Worm (Caenorhabditis elegans) whole organism, L2 larva: Measurements from ENCODE around the gene W04E12.9.

ENCODE experiments used
- C34F6.9 ChIP-seq: fragments of 150-350 bp; optimal IDR thresholded peaks from 2 replicates; lab custom pipeline; 2014; ENCODE audit warnings: missing biosample characterization, missing genetic modification characterization
- F13H6.1 ChIP-seq: sonication (generic microtip); optimal IDR thresholded peaks from 2 replicates; lab custom pipeline; 2016; ENCODE audit warnings: missing genetic modification characterization, missing compliant biosample characterization
- R02D3.7 ChIP-seq: fragments of 150-350 bp; optimal IDR thresholded peaks from 2 replicates; lab custom pipeline; 2014; ENCODE audit warnings: missing biosample characterization, missing genetic modification characterization
- Y55F3AM.14 ChIP-seq: fragments of 200-800 bp; sonication (Bioruptor generic); optimal IDR thresholded peaks from 2 replicates; lab custom pipeline; 2018; ENCODE audit warnings: mild to moderate bottlenecking, missing genetic modification characterization, missing compliant biosample characterization
- ZK546.5 ChIP-seq: sonication (generic microtip); optimal IDR thresholded peaks from 2 replicates; lab custom pipeline; 2017; ENCODE audit warnings: missing biosample characterization, missing genetic modification characterization
- aly-2 ChIP-seq: fragments of 150-350 bp; optimal IDR thresholded peaks from 2 replicates; lab custom pipeline; 2014; ENCODE audit warnings: missing biosample characterization, missing genetic modification characterization
- ama-1 ChIP-seq: fragments of 150-350 bp; optimal IDR thresholded peaks from 2 replicates; lab custom pipeline; 2018; ENCODE audit warnings: inconsistent platforms
- crh-2 ChIP-seq: sonication (generic microtip); optimal IDR thresholded peaks from 2 replicates; lab custom pipeline; 2017; ENCODE audit warnings: missing biosample characterization, missing genetic modification characterization
- dmd-4 ChIP-seq: sonication (generic microtip); optimal IDR thresholded peaks from 2 replicates; lab custom pipeline; 2017; ENCODE audit warnings: missing biosample characterization, missing genetic modification characterization
- elt-3 ChIP-seq: sonication (generic microtip); optimal IDR thresholded peaks from 2 replicates; lab custom pipeline; 2017; ENCODE audit warnings: missing biosample characterization, missing genetic modification characterization
- fos-1 ChIP-seq: fragments of 150-350 bp; optimal IDR thresholded peaks from 2 replicates; lab custom pipeline; 2014; ENCODE audit warnings: missing biosample characterization, missing genetic modification characterization
- gmeb-1 ChIP-seq: fragments of 150-350 bp; optimal IDR thresholded peaks from 2 replicates; lab custom pipeline; 2014; ENCODE audit warnings: missing biosample characterization, missing genetic modification characterization
- lin-11 ChIP-seq: fragments of 150-350 bp; sonication (generic microtip); optimal IDR thresholded peaks from 2 replicates; lab custom pipeline; 2014; ENCODE audit warnings: missing biosample characterization, missing genetic modification characterization, inconsistent platforms, mixed read lengths
- lin-13 ChIP-seq: fragments of 150-350 bp; optimal IDR thresholded peaks from 2 replicates; lab custom pipeline; 2014; ENCODE audit warnings: missing biosample characterization, missing genetic modification reagents, missing genetic modification characterization
- lin-39 ChIP-seq: fragments of 150-350 bp; optimal IDR thresholded peaks from 2 replicates; lab custom pipeline; 2014; ENCODE audit warnings: missing biosample characterization, missing genetic modification reagents, missing genetic modification characterization
- lsy-2 ChIP-seq, 2 experiments: fragments of 150-350 bp in 1 of 2; sonication (generic microtip) in 1 of 2; optimal IDR thresholded peaks; 2 replicates each; lab custom pipeline; 2014 to 2017; ENCODE audit warnings: missing biosample characterization in 2 of 2, missing genetic modification characterization in 2 of 2
- mab-5 ChIP-seq: fragments of 150-350 bp; optimal IDR thresholded peaks from 2 replicates; lab custom pipeline; 2014; ENCODE audit warnings: missing biosample characterization, missing genetic modification characterization
- mbf-1 ChIP-seq: sonication (generic microtip); optimal IDR thresholded peaks from 2 replicates; lab custom pipeline; 2017; ENCODE audit warnings: missing biosample characterization, missing genetic modification characterization
- mdl-1 ChIP-seq, 2 experiments: fragments of 150-350 bp in 1 of 2; sonication (generic microtip) in 1 of 2; optimal IDR thresholded peaks; 2 replicates each; lab custom pipeline; 2017; ENCODE audit warnings: missing biosample characterization in 2 of 2, missing genetic modification characterization in 2 of 2
- nhr-10 ChIP-seq: sonication (generic microtip); optimal IDR thresholded peaks from 2 replicates; lab custom pipeline; 2017; ENCODE audit warnings: missing biosample characterization, missing genetic modification characterization
- nhr-129 ChIP-seq: fragments of 150-350 bp; optimal IDR thresholded peaks from 2 replicates; lab custom pipeline; 2014; ENCODE audit warnings: missing biosample characterization, missing genetic modification characterization
- nhr-21 ChIP-seq: fragments of 150-350 bp; optimal IDR thresholded peaks from 2 replicates; lab custom pipeline; 2014; ENCODE audit warnings: missing biosample characterization, missing genetic modification characterization
- nhr-237 ChIP-seq: fragments of 150-350 bp; optimal IDR thresholded peaks from 2 replicates; lab custom pipeline; 2014; ENCODE audit warnings: missing biosample characterization, missing genetic modification characterization
- nhr-25 ChIP-seq: fragments of 150-350 bp; sonication (generic microtip); optimal IDR thresholded peaks from 3 replicates; lab custom pipeline; 2014; ENCODE audit warnings: missing biosample characterization, missing genetic modification characterization
- nhr-6 ChIP-seq: fragments of 150-350 bp; optimal IDR thresholded peaks from 2 replicates; lab custom pipeline; 2014; ENCODE audit warnings: missing biosample characterization, missing genetic modification characterization
- nhr-77 ChIP-seq: fragments of 150-350 bp; optimal IDR thresholded peaks from 2 replicates; lab custom pipeline; 2014; ENCODE audit warnings: missing biosample characterization, missing genetic modification characterization
- peb-1 ChIP-seq: fragments of 150-350 bp; optimal IDR thresholded peaks from 2 replicates; lab custom pipeline; 2014; ENCODE audit warnings: missing biosample characterization, missing genetic modification characterization
- sem-4 ChIP-seq: fragments of 150-350 bp; optimal IDR thresholded peaks from 2 replicates; lab custom pipeline; 2014; ENCODE audit warnings: missing biosample characterization, missing genetic modification reagents, missing genetic modification characterization
- sma-3 ChIP-seq: sonication (generic microtip); optimal IDR thresholded peaks from 2 replicates; lab custom pipeline; 2016; ENCODE audit warnings: missing genetic modification reagents, missing genetic modification characterization, missing compliant biosample characterization
- sma-9 ChIP-seq, 2 experiments: fragments of 150-350 bp in 1 of 2; sonication (generic microtip) in 1 of 2; optimal IDR thresholded peaks; 2 replicates each; lab custom pipeline; 2014 to 2016; ENCODE audit warnings: missing genetic modification characterization in 2 of 2, mild to moderate bottlenecking in 1 of 2, missing biosample characterization in 1 of 2, missing compliant biosample characterization in 1 of 2, missing genetic modification reagents in 1 of 2, moderate library complexity in 1 of 2
- snpc-4 ChIP-seq: fragments of 150-350 bp; optimal IDR thresholded peaks from 2 replicates; lab custom pipeline; 2014; ENCODE audit warnings: missing biosample characterization, missing genetic modification characterization
- unc-39 ChIP-seq: fragments of 150-350 bp; optimal IDR thresholded peaks from 2 replicates; lab custom pipeline; 2014; ENCODE audit warnings: missing biosample characterization, missing genetic modification characterization
- unc-62 ChIP-seq: fragments of 150-350 bp; optimal IDR thresholded peaks from 2 replicates; lab custom pipeline; 2014; ENCODE audit warnings: missing biosample characterization, missing genetic modification reagents, missing genetic modification characterization
- zag-1 ChIP-seq: fragments of 150-350 bp; optimal IDR thresholded peaks from 2 replicates; lab custom pipeline; 2014; ENCODE audit warnings: missing biosample characterization, missing genetic modification characterization
- ztf-1 ChIP-seq: fragments of 200-800 bp; sonication (Bioruptor generic); conservative IDR thresholded peaks from 2 replicates; pipeline ENCODE4 v1.3.6; 2022; ENCODE audit warnings: missing genetic modification characterization, missing compliant biosample characterization
- ztf-11 ChIP-seq: sonication (generic microtip); optimal IDR thresholded peaks from 2 replicates; lab custom pipeline; 2017; ENCODE audit warnings: missing biosample characterization, missing genetic modification characterization

The W04E12.9 gene

DNA sequence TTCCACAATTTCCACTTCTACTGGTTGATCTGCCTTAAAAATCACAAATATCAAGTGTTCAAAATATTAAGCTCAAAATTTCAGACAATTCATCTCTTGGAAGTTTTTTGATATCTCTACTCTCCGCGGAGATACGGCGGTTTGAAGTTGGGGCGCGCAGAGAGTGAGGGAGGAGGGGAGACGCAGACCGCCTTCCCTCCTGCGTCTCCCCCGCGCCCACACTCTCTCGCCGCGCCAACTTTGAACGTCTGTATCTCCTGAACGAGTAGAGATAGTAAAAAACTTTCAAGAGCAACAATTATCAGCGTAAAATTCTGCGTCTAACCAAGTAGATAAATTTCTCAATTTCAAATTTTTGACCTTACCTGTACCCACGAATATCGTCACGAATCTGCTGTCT is 28.4 kb upstream of the W04E12.9 start:
- no peak for TF ChIP-seq nhr-6 (tag; lab: Kevin White, UChicago)
- no peak for TF ChIP-seq nhr-77 (tag; lab: Kevin White, UChicago)
- TF ChIP-seq ztf-1 = no peak
- TF ChIP-seq lin-13 (GFP tag; lab: Kevin White, UChicago) = peak; percentile 54
- no peak for TF ChIP-seq mdl-1 (tag; optimal IDR thresholded peaks at IDR 0.05; lab: Kevin White, UChicago)
- TF ChIP-seq nhr-10 (tag; lab: Kevin White, UChicago) = no peak
- TF ChIP-seq nhr-21 = no peak

DNA sequence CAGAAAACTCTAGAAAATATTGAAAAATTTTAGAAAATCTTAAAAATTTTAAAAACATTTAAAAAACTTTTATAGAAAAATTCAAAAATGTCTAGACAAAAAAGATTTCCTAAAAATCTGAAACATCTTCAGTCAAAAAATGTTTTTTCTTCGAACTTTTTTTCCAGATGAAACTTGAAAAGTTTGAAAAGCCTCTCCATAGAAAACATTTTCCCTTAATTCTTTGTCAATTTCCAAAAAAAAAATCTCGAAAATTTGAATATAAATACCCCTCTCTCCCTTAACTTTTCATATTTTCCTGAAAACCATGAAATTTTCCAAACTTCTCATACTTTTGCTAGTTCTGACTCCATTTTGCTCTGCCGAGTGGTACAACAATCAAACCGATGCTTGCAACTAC is 27.6 kb upstream of the W04E12.9 start, which contains the start of gene Y116F11A.3:
Gene Y116F11A.3, plus strand, starts transcription at position 301 of the 400 bp plus-strand sequence.
- TF ChIP-seq mdl-1 (tag; optimal IDR thresholded peaks at IDR 0.05; lab: Kevin White, UChicago) = no peak
- TF ChIP-seq nhr-21 = no peak
- TF ChIP-seq nhr-77 (tag; lab: Kevin White, UChicago) = no peak
- no peak for TF ChIP-seq gmeb-1 (tag; lab: Kevin White, UChicago)
- TF ChIP-seq C34F6.9 (tag; lab: Kevin White, UChicago) = no peak
- no peak for TF ChIP-seq aly-2 (tag; lab: Kevin White, UChicago)
- TF ChIP-seq unc-39 = no peak
- TF ChIP-seq ZK546.5 (tag; lab: Kevin White, UChicago) = no peak
- no peak for TF ChIP-seq F13H6.1 (tag; lab: Kevin White, UChicago)
- no peak for TF ChIP-seq nhr-237 (tag; lab: Kevin White, UChicago)
- TF ChIP-seq ztf-1 = no peak
- no peak for TF ChIP-seq zag-1
- no peak for TF ChIP-seq mbf-1 (tag; lab: Kevin White, UChicago)
- no peak for TF ChIP-seq sma-9 (GFP tag; optimal IDR thresholded peaks at IDR 0.05; lab: Kevin White, UChicago)
- TF ChIP-seq sma-9 (tag; optimal IDR thresholded peaks at IDR 0.05; lab: Kevin White, UChicago) = no peak

DNA sequence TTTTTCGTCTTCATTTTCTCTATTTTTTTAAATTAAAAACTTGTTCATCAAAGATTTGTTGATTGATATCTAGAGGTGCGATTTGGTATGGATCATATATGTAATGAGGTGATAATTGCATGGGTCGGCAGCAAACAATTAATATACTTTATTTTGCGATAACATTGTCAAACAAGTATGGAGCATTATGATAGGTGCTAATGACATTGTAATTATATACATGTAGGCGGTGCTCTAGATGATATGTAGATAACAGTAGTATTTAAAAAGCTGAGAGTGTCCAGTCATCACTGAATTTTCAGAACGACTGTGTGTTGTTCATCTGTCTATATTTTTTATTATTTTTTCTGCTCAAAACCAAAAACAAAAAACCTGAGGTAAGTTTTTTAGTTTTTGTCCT is 26.1 kb upstream of the W04E12.9 start, which contains the start of gene Y116F11A.1:
Gene Y116F11A.1, plus strand, starts transcription at position 301 of the 400 bp plus-strand sequence.
- no peak for TF ChIP-seq dmd-4 (tag; lab: Kevin White, UChicago)
- TF ChIP-seq mab-5 (tag; lab: Kevin White, UChicago) = no peak
- no peak for TF ChIP-seq unc-62 (GFP tag; lab: Kevin White, UChicago)
- TF ChIP-seq mdl-1 (tag; optimal IDR thresholded peaks at IDR 0.05; lab: Kevin White, UChicago) = no peak
- TF ChIP-seq lin-11 (tag; lab: Kevin White, UChicago) = no peak
- no peak for TF ChIP-seq ama-1 (lab: Kevin White, UChicago)
- TF ChIP-seq snpc-4 (tag; lab: Kevin White, UChicago) = no peak
- no peak for TF ChIP-seq crh-2 (tag; lab: Kevin White, UChicago)
- TF ChIP-seq zag-1 = no peak
- TF ChIP-seq fos-1 = no peak
- TF ChIP-seq nhr-129 (tag; lab: Kevin White, UChicago) = no peak
- TF ChIP-seq aly-2 (tag; lab: Kevin White, UChicago) = no peak
- TF ChIP-seq ztf-1 = no peak

DNA sequence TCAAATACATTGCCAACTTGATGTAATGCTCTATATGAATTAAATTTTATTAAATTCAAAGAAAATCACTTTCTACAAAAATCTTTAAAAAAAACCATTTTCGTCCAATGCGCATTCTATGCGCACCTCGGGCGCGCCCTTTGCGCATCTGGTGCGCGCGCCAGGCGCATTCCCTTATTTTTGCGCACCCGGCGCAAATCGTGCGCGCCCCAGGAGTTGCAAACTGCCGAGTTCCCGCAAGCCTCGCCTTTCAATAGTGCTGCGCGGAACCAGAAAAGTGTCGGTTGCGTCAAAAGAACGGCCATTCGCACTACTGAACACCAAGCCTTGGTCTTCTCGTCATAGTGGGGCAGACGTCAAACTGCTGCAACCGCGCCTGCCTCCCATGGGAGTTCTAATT is 22.6 kb upstream of the W04E12.9 start:
- TF ChIP-seq R02D3.7 (tag; lab: Kevin White, UChicago) (no peak), snpc-4 (tag; lab: Kevin White, UChicago) (no peak), mab-5 (tag; lab: Kevin White, UChicago) (no peak), ama-1 (lab: Kevin White, UChicago) (no peak), nhr-21 (no peak), mdl-1 (tag; optimal IDR thresholded peaks at IDR 0.05; lab: Kevin White, UChicago) (no peak), F13H6.1 (tag; lab: Kevin White, UChicago) (no peak)

DNA sequence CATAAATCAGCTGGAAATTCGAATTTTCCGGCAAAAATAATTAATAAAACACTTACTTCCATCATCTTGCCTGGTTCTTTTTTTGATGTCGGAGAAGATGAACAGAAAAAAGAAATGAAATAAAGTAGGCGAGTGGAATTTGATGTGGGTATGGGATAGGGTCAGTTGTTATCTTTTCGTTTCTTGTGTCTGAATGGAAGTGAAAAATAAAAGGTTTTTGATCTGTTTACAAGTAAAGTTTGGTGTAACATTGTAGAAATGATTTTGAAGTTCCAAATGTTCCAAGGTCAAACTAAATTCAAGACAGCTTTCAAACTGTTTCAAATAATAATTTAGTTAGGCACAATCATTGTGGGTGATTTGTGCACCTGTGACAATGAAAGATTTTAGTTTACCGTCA is 18.9 kb upstream of the W04E12.9 start, which contains the start of gene W04E12.7:
Gene W04E12.7, minus strand, starts transcription at position 101 of the 400 bp plus-strand sequence.
- TF ChIP-seq Y55F3AM.14 (GFP tag; lab: Kevin White, UChicago) = no peak
- TF ChIP-seq aly-2 (tag; lab: Kevin White, UChicago) = no peak
- no peak for TF ChIP-seq C34F6.9 (tag; lab: Kevin White, UChicago)
- no peak for TF ChIP-seq sem-4
- TF ChIP-seq lin-13 (GFP tag; lab: Kevin White, UChicago) = no peak
- TF ChIP-seq, all 48 proteins: peak for 0

DNA sequence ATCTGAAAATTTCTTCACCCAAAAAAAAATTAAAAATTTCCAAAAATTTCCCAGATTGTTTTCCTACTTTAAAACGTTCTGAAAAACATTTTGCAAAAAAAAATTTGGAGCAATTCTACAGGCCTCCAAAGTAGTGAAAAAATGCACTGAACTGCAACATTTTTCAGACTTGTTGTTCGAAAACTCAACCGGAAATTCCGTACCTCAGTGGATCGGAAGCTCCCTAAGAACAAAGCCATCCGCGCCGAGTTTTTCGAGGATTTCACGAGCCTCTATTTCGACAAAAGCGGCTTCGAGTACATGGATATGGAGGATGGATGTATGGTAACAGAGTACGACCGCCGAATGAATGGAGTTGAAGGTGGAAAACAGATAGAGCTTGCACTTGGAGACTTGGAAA is 18.2 kb upstream of the W04E12.9 start, which contains the start of gene fbxa-131:
Gene fbxa-131, plus strand, starts transcription at position 301 of the 400 bp plus-strand sequence.
- TF ChIP-seq R02D3.7 (tag; lab: Kevin White, UChicago) = no peak
- TF ChIP-seq nhr-6 (tag; lab: Kevin White, UChicago) = no peak
- TF ChIP-seq nhr-25 (tag; lab: Kevin White, UChicago) = no peak
- no peak for TF ChIP-seq aly-2 (tag; lab: Kevin White, UChicago)
- TF ChIP-seq lin-39 (tag; lab: Kevin White, UChicago) = no peak
- no peak for TF ChIP-seq dmd-4 (tag; lab: Kevin White, UChicago)
- no peak for TF ChIP-seq ztf-1
- TF ChIP-seq unc-62 (GFP tag; lab: Kevin White, UChicago) = no peak
- no peak for TF ChIP-seq peb-1 (tag; lab: Kevin White, UChicago)
- TF ChIP-seq nhr-237 (tag; lab: Kevin White, UChicago) = no peak
- no peak for TF ChIP-seq C34F6.9 (tag; lab: Kevin White, UChicago)
- no peak for TF ChIP-seq nhr-10 (tag; lab: Kevin White, UChicago)
- TF ChIP-seq fos-1 = no peak
- no peak for TF ChIP-seq ztf-11
- no peak for TF ChIP-seq elt-3 (tag; lab: Kevin White, UChicago)
- TF ChIP-seq F13H6.1 (tag; lab: Kevin White, UChicago) = no peak
- no peak for TF ChIP-seq Y55F3AM.14 (GFP tag; lab: Kevin White, UChicago)
- TF ChIP-seq lsy-2 (tag; optimal IDR thresholded peaks at IDR 0.05; lab: Kevin White, UChicago) = no peak
- TF ChIP-seq sma-3 = no peak
- no peak for TF ChIP-seq gmeb-1 (tag; lab: Kevin White, UChicago)
